Worm (Caenorhabditis elegans) whole organism, L3 larva: ENCODE results near the gene pccb-1.
A peak's percentile ranks its signal among the peaks of the same experiment; 100 is the strongest.

ENCODE experiments used
- ZK546.5 ChIP-seq: sonication (generic microtip); optimal IDR thresholded peaks from 2 replicates; lab custom pipeline; 2017; ENCODE audit warnings: missing biosample characterization, missing genetic modification characterization
- nfya-1 ChIP-seq: sonication (generic microtip); optimal IDR thresholded peaks from 2 replicates; lab custom pipeline; 2017; ENCODE audit warnings: missing genetic modification characterization, mild to moderate bottlenecking, missing compliant biosample characterization, antibody characterized with exemption, moderate library complexity; ENCODE audit not compliant: insufficient read depth
- nhr-11 ChIP-seq: fragments of 150-350 bp; optimal IDR thresholded peaks from 2 replicates; lab custom pipeline; 2014; ENCODE audit warnings: missing biosample characterization, missing genetic modification characterization
- nhr-76 ChIP-seq: fragments of 150-350 bp; sonication (generic microtip); optimal IDR thresholded peaks from 5 replicates; lab custom pipeline; 2014; ENCODE audit warnings: missing biosample characterization, missing genetic modification characterization
- snpc-4 ChIP-seq: fragments of 150-350 bp; optimal IDR thresholded peaks from 2 replicates; lab custom pipeline; 2014; ENCODE audit warnings: missing biosample characterization, missing genetic modification characterization
- unc-62 ChIP-seq: fragments of 150-350 bp; sonication (generic microtip); optimal IDR thresholded peaks from 4 replicates; lab custom pipeline; 2014; ENCODE audit warnings: missing biosample characterization, missing genetic modification reagents, missing genetic modification characterization

- TF ChIP-seq nhr-76 (no peak), nhr-11 (tag; lab: Kevin White, UChicago) (peak; percentile 87), snpc-4 (peak; percentile 51), nfya-1 (peak; percentile 92), unc-62 (GFP tag; lab: Kevin White, UChicago) (peak; percentile 90), ZK546.5 (tag; lab: Kevin White, UChicago) (no peak)
Observed at ce11 chrX:3127626-3128142, 38.3 kb downstream of the pccb-1 start.
